Fruit fly (Drosophila melanogaster): Measurements from ENCODE around the gene topi.

- TF ChIP-seq CTCF (optimal IDR thresholded peaks at IDR 0.05) (no peak), CG8478 (optimal IDR thresholded peaks at IDR 0.05) (no peak)
Measured at dm6 chr3R:9791177-9791806, 16.4 kb downstream of the topi start, which contains the start of the genes CG12945 and CG8507.
